Fruit fly (Drosophila melanogaster): ENCODE data around the gene Gtpx.
A peak's percentile ranks its signal among the peaks of the same experiment; 100 is the strongest.

Gene Gtpx

dm6 chr3L:3314049-3314448 lies 12.0 kb upstream of the Gtpx start, which contains the start of gene Drsl2:
Gene Drsl2 (plus strand): TSS chr3L:3314349.
- no peak for TF ChIP-seq Eip78C (GFP tag)
- TF ChIP-seq Ets96B (tag; optimal IDR thresholded peaks at IDR 0.05) = no peak
- TF ChIP-seq esn (GFP tag; optimal IDR thresholded peaks at IDR 0.05) = peak; percentile 23
- no peak for TF ChIP-seq ss (GFP tag; optimal IDR thresholded peaks at IDR 0.05)
- TF ChIP-seq lz (GFP tag; optimal IDR thresholded peaks at IDR 0.05) = peak; percentile 3

dm6 chr3L:3314696-3315095 lies 11.4 kb upstream of the Gtpx start, which contains the start of gene Drsl3:
Gene Drsl3 (plus strand): TSS chr3L:3314996.
- TF ChIP-seq dac (GFP tag; optimal IDR thresholded peaks at IDR 0.05) (no peak), Blimp-1 (GFP tag; optimal IDR thresholded peaks at IDR 0.05) (no peak), acj6 (GFP tag; optimal IDR thresholded peaks at IDR 0.05) (no peak), fd85E (GFP tag; optimal IDR thresholded peaks at IDR 0.05) (no peak), vri (GFP tag; optimal IDR thresholded peaks at IDR 0.05) (no peak), cyc (GFP tag; optimal IDR thresholded peaks at IDR 0.05) (no peak), topi (GFP tag; optimal IDR thresholded peaks at IDR 0.05) (no peak), CG11294 (GFP tag; IDR thresholded peaks at IDR 0.05) (no peak), fd59A (GFP tag; optimal IDR thresholded peaks at IDR 0.05) (no peak), Eip78C (GFP tag) (no peak)

- TF ChIP-seq svp (GFP tag) (peak; percentile 81), CG3919 (GFP tag; optimal IDR thresholded peaks at IDR 0.05) (no peak), Met (GFP tag; optimal IDR thresholded peaks at IDR 0.05) (no peak), achi (GFP tag; optimal IDR thresholded peaks at IDR 0.05) (no peak), CG6163 (GFP tag; IDR thresholded peaks at IDR 0.05) (no peak), Eip78C (GFP tag) (no peak), Gug (GFP tag; IDR thresholded peaks at IDR 0.05) (no peak)
Measured at dm6 chr3L:3315288-3315687, 10.8 kb upstream of the Gtpx start, which contains the start of gene Drsl4. Gene Drsl4 (plus strand): TSS chr3L:3315620.

dm6 chr3L:3316441-3316840 lies 9.6 kb upstream of the Gtpx start, which contains the start of gene Drsl5:
Gene Drsl5 (plus strand): TSS chr3L:3316781.
- TF ChIP-seq dac (GFP tag; optimal IDR thresholded peaks at IDR 0.05) (no peak), svp (GFP tag) (peak; percentile 74)

dm6 chr3L:3319223-3319643 lies 6.8 kb upstream of the Gtpx start, which contains the start of the genes PIG-C, CG12016 and Dpm2:
Gene PIG-C (minus strand): TSS chr3L:3319232.
Gene CG12016 (plus strand): TSS chr3L:3319555.
Gene Dpm2 (plus strand): TSS chr3L:3319555.
- peak; percentile 70 for TF ChIP-seq cyc (GFP tag; optimal IDR thresholded peaks at IDR 0.05)
- TF ChIP-seq Hr39 (GFP tag; optimal IDR thresholded peaks at IDR 0.05) = peak; percentile 80
- TF ChIP-seq Hr4 (GFP tag; optimal IDR thresholded peaks at IDR 0.05) = peak; percentile 62
- TF ChIP-seq CG8632 (GFP tag; optimal IDR thresholded peaks at IDR 0.05) = peak; percentile 29
- TF ChIP-seq Lpt (GFP tag; optimal IDR thresholded peaks at IDR 0.05) = no peak
- no peak for TF ChIP-seq CG8119 (GFP tag; IDR thresholded peaks at IDR 0.05)
- no peak for TF ChIP-seq net (GFP tag; optimal IDR thresholded peaks at IDR 0.05)
- no peak for TF ChIP-seq CG6808 (GFP tag; optimal IDR thresholded peaks at IDR 0.05)
- peak in 1 of 2 experiments; percentile 33 for TF ChIP-seq salr (GFP tag; optimal IDR thresholded peaks at IDR 0.05)
- peak; percentile 10 for TF ChIP-seq CG8319 (GFP tag; optimal IDR thresholded peaks at IDR 0.05)
- TF ChIP-seq CG10669 (GFP tag; optimal IDR thresholded peaks at IDR 0.05) = no peak
- no peak for TF ChIP-seq Smox (GFP tag; optimal IDR thresholded peaks at IDR 0.05)
- no peak for TF ChIP-seq CG16779 (tag; optimal IDR thresholded peaks at IDR 0.05)
- peak; percentile 23 for TF ChIP-seq dsx (GFP tag; optimal IDR thresholded peaks at IDR 0.05; ENCODE audit: poor library complexity, severe bottlenecking)
- TF ChIP-seq lz (GFP tag; optimal IDR thresholded peaks at IDR 0.05) = peak; percentile 76
- no peak for TF ChIP-seq fd85E (GFP tag; optimal IDR thresholded peaks at IDR 0.05)
- peak; percentile 57 for TF ChIP-seq OdsH (GFP tag; optimal IDR thresholded peaks at IDR 0.05)
- no peak for TF ChIP-seq CG15336 (GFP tag; IDR thresholded peaks at IDR 0.05)
- TF ChIP-seq CG6854 (GFP tag; optimal IDR thresholded peaks at IDR 0.05) = no peak
- TF ChIP-seq Gug (GFP tag; IDR thresholded peaks at IDR 0.05) = peak; percentile 21; the same call in 1 of the 2 replicates
- TF ChIP-seq Hr38 (GFP tag; optimal IDR thresholded peaks at IDR 0.05) = no peak
- TF ChIP-seq CG11294 (GFP tag; IDR thresholded peaks at IDR 0.05) = no peak
- peak; percentile 63 for TF ChIP-seq acj6 (GFP tag; optimal IDR thresholded peaks at IDR 0.05)
- TF ChIP-seq Met (GFP tag; optimal IDR thresholded peaks at IDR 0.05) = peak; percentile 71
- peak; percentile 45 for TF ChIP-seq CG11902 (GFP tag; optimal IDR thresholded peaks at IDR 0.05)
- peak; percentile 79 for TF ChIP-seq svp (GFP tag)
- TF ChIP-seq CG6163 (GFP tag; IDR thresholded peaks at IDR 0.05) = no peak; the same call in 1 of the 3 replicates
- TF ChIP-seq achi (GFP tag; optimal IDR thresholded peaks at IDR 0.05) = peak; percentile 36
- no peak for TF ChIP-seq ss (GFP tag; optimal IDR thresholded peaks at IDR 0.05)
- TF ChIP-seq CG3919 (GFP tag; optimal IDR thresholded peaks at IDR 0.05) = no peak
- no peak for TF ChIP-seq CG4318 (GFP tag; optimal IDR thresholded peaks at IDR 0.05)
- TF ChIP-seq Eip93F (GFP tag; optimal IDR thresholded peaks at IDR 0.05) = no peak
- no peak for TF ChIP-seq CG1621 (tag; optimal IDR thresholded peaks at IDR 0.05)
- no peak for TF ChIP-seq CG9139 (GFP tag; optimal IDR thresholded peaks at IDR 0.05)
